Worm (Caenorhabditis elegans): ENCODE data around the gene Y75B8A.24.

DNA sequence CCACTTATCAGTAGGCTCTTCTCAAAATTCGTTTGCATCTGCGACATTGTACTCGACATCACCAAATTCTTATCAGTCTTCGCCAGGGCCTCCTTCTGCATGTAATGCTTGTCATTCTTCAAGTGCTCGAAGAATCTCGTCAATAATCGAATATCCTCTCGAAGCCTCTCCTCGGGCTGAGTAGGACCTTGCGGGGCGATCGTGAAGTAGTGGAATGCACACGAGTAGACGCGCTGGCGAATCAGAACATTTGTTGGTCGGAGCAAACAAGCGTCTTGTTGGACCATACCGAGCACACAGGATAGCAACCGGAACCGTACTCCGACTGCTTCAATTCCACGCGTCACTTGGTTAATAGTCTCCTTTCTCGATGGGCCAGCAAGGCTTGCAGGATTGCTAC, 13.1 kb downstream of the Y75B8A.24 start:
- no peak for TF ChIP-seq let-526 (GFP tag; IDR thresholded peaks at IDR 0.05)
- no peak for TF ChIP-seq egl-44 (GFP tag; IDR thresholded peaks at IDR 0.05)
- no peak for TF ChIP-seq pha-4 (tag; optimal IDR thresholded peaks at IDR 0.05)
- no peak for TF ChIP-seq unc-62 (GFP tag; optimal IDR thresholded peaks at IDR 0.05)
- TF ChIP-seq dpl-1 (GFP tag; optimal IDR thresholded peaks at IDR 0.05): no peak
- no peak for TF ChIP-seq B0035.1 (tag; optimal IDR thresholded peaks at IDR 0.05)
- TF ChIP-seq nhr-90 (tag; optimal IDR thresholded peaks at IDR 0.05): no peak
- no peak for TF ChIP-seq aptf-3 (GFP tag; IDR thresholded peaks at IDR 0.05)
- no peak for TF ChIP-seq F23B12.7 (tag; optimal IDR thresholded peaks at IDR 0.05; ENCODE audit: insufficient read depth)
- TF ChIP-seq hlh-26 (GFP tag; conservative IDR thresholded peaks at IDR 0.05): no peak
- no peak for TF ChIP-seq ztf-25 (GFP tag; IDR thresholded peaks at IDR 0.05)
- no peak for TF ChIP-seq ztf-26 (tag; optimal IDR thresholded peaks at IDR 0.05)
- no peak for TF ChIP-seq rec-8 (tag; optimal IDR thresholded peaks at IDR 0.05)
